Worm (Caenorhabditis elegans) whole organism, L4 larva: ENCODE measurements around the gene grl-6.

Experiments
- D1046.2 ChIP-seq: fragments of 200-800 bp; sonication (Bioruptor generic); IDR thresholded peaks from 2 replicates; pipeline ENCODE4 v1.3.6; 2022; ENCODE audit warnings: missing genetic modification characterization, missing compliant biosample characterization
- F10B5.3 ChIP-seq: sonication (generic microtip); optimal IDR thresholded peaks from 2 replicates; lab custom pipeline; 2016; ENCODE audit warnings: mild to moderate bottlenecking, missing genetic modification characterization, missing compliant biosample characterization
- F44E2.7 ChIP-seq: fragments of 200-800 bp; sonication (Bioruptor generic); IDR thresholded peaks from 2 replicates; pipeline ENCODE4 v2.1.2; 2022; ENCODE audit warnings: missing genetic modification characterization, missing compliant biosample characterization
- R02D3.7 ChIP-seq: fragments of 150-350 bp; sonication (generic microtip); optimal IDR thresholded peaks from 3 replicates; lab custom pipeline; 2014; ENCODE audit warnings: missing biosample characterization, missing genetic modification characterization
- Y105C5A.15 ChIP-seq: fragments of 200-800 bp; sonication (Bioruptor generic); IDR thresholded peaks from 2 replicates; pipeline ENCODE4 v1.3.6; 2022; ENCODE audit warnings: missing genetic modification characterization, missing compliant biosample characterization
- Y48G9A.11 ChIP-seq: fragments of 200-800 bp; sonication (Bioruptor generic); IDR thresholded peaks from 2 replicates; pipeline ENCODE4 v1.3.6; 2022; ENCODE audit warnings: missing genetic modification reagents, missing genetic modification characterization, missing compliant biosample characterization
- ZK546.5 ChIP-seq, 2 experiments: sonication (generic microtip); optimal IDR thresholded peaks; 2 replicates each; lab custom pipeline; 2017; ENCODE audit warnings: missing biosample characterization in 2 of 2, missing genetic modification characterization in 2 of 2
- aha-1 ChIP-seq: fragments of 150-350 bp; peaks from one replicate; lab custom pipeline; 2014; ENCODE audit warnings: missing biosample characterization, missing genetic modification characterization
- attf-4 ChIP-seq: sonication (generic microtip); optimal IDR thresholded peaks from 3 replicates; lab custom pipeline; 2017; ENCODE audit warnings: missing biosample characterization, missing genetic modification characterization
- ceh-20 ChIP-seq: fragments of 200-800 bp; sonication (Bioruptor generic); IDR thresholded peaks from 2 replicates; pipeline ENCODE4 v1.3.6; 2022; ENCODE audit warnings: missing genetic modification reagents, missing genetic modification characterization, missing compliant biosample characterization
- ceh-82 ChIP-seq: sonication (generic microtip); optimal IDR thresholded peaks from 2 replicates; lab custom pipeline; 2017; ENCODE audit warnings: missing biosample characterization, missing genetic modification characterization
- daf-16 ChIP-seq, 3 experiments: sonication (generic microtip); optimal IDR thresholded peaks; 2 replicates each; lab custom pipeline; 2016 to 2017; ENCODE audit warnings: missing genetic modification characterization in 3 of 3, missing genetic modification reagents in 3 of 3, mild to moderate bottlenecking in 2 of 3, missing compliant biosample characterization in 2 of 3, missing biosample characterization in 1 of 3, moderate library complexity in 1 of 3
- dmd-6 ChIP-seq: fragments of 200-800 bp; sonication (Bioruptor generic); IDR thresholded peaks from 2 replicates; pipeline ENCODE4 v1.3.6; 2022; ENCODE audit warnings: missing genetic modification reagents, missing genetic modification characterization, missing compliant biosample characterization
- dmd-9 ChIP-seq: fragments of 200-800 bp; sonication (Bioruptor generic); IDR thresholded peaks from 2 replicates; pipeline ENCODE4 v1.3.6; 2022; ENCODE audit warnings: missing genetic modification reagents, missing genetic modification characterization, missing compliant biosample characterization
- duxl-1 ChIP-seq: sonication (generic microtip); optimal IDR thresholded peaks from 2 replicates; lab custom pipeline; 2016; ENCODE audit warnings: mild to moderate bottlenecking, missing genetic modification characterization, moderate library complexity, missing compliant biosample characterization; ENCODE audit not compliant: poor library complexity
- dve-1 ChIP-seq: sonication (generic microtip); optimal IDR thresholded peaks from 2 replicates; lab custom pipeline; 2017; ENCODE audit warnings: antibody characterized with exemption, mild to moderate bottlenecking, missing genetic modification characterization, missing compliant biosample characterization; ENCODE audit not compliant: insufficient read depth
- fos-1 ChIP-seq: fragments of 150-350 bp; optimal IDR thresholded peaks from 2 replicates; lab custom pipeline; 2014; ENCODE audit warnings: missing biosample characterization, missing genetic modification characterization
- gei-8 ChIP-seq: fragments of 200-800 bp; sonication (Bioruptor generic); optimal IDR thresholded peaks from 2 replicates; lab custom pipeline; 2018; ENCODE audit warnings: mild to moderate bottlenecking, missing genetic modification characterization, missing compliant biosample characterization
- jun-1 ChIP-seq: fragments of 150-350 bp; optimal IDR thresholded peaks from 2 replicates; lab custom pipeline; 2014; ENCODE audit warnings: missing biosample characterization, missing genetic modification reagents, missing genetic modification characterization
- lin-15B ChIP-seq: fragments of 150-350 bp; sonication (generic microtip); optimal IDR thresholded peaks from 3 replicates; lab custom pipeline; 2014; ENCODE audit warnings: missing biosample characterization, missing genetic modification characterization
- lin-38 ChIP-seq: fragments of 200-800 bp; sonication (Bioruptor generic); IDR thresholded peaks from 2 replicates; pipeline ENCODE4 v1.3.6; 2022; ENCODE audit warnings: missing genetic modification reagents, missing genetic modification characterization, missing compliant biosample characterization
- lir-3 ChIP-seq: sonication (generic microtip); optimal IDR thresholded peaks from 2 replicates; lab custom pipeline; 2016; ENCODE audit warnings: mild to moderate bottlenecking, missing genetic modification characterization, missing compliant biosample characterization
- mdl-1 ChIP-seq, 2 experiments: fragments of 150-350 bp in 1 of 2; sonication (generic microtip) in 1 of 2; optimal IDR thresholded peaks; 2 replicates each; lab custom pipeline; 2014 to 2017; ENCODE audit warnings: missing biosample characterization in 2 of 2, missing genetic modification characterization in 2 of 2
- mxl-3 ChIP-seq: fragments of 200-800 bp; sonication (Bioruptor generic); optimal IDR thresholded peaks from 2 replicates; lab custom pipeline; 2018; ENCODE audit warnings: mild to moderate bottlenecking, missing genetic modification characterization, missing compliant biosample characterization
- nhr-11 ChIP-seq: fragments of 150-350 bp; optimal IDR thresholded peaks from 2 replicates; lab custom pipeline; 2014; ENCODE audit warnings: missing biosample characterization, missing genetic modification characterization
- nhr-111 ChIP-seq: fragments of 200-800 bp; sonication (Bioruptor generic); optimal IDR thresholded peaks from 2 replicates; lab custom pipeline; 2018; ENCODE audit warnings: mild to moderate bottlenecking, missing genetic modification characterization, missing compliant biosample characterization
- nhr-28 ChIP-seq: fragments of 150-350 bp; optimal IDR thresholded peaks from 2 replicates; lab custom pipeline; 2014; ENCODE audit warnings: missing biosample characterization, missing genetic modification characterization
- nhr-41 ChIP-seq: fragments of 200-800 bp; sonication (Bioruptor generic); IDR thresholded peaks from 2 replicates; pipeline ENCODE4 v1.3.6; 2022; ENCODE audit warnings: missing genetic modification reagents, missing genetic modification characterization, missing compliant biosample characterization
- nhr-42 ChIP-seq: fragments of 200-800 bp; sonication (Bioruptor generic); IDR thresholded peaks from 2 replicates; pipeline ENCODE4 v1.3.6; 2022; ENCODE audit warnings: missing genetic modification characterization, missing compliant biosample characterization
- nhr-6 ChIP-seq: fragments of 150-350 bp; optimal IDR thresholded peaks from 2 replicates; lab custom pipeline; 2014; ENCODE audit warnings: missing biosample characterization, missing genetic modification characterization
- nhr-76 ChIP-seq: fragments of 150-350 bp; optimal IDR thresholded peaks from 2 replicates; lab custom pipeline; 2014; ENCODE audit warnings: missing biosample characterization, missing genetic modification characterization
- pqm-1 ChIP-seq: sonication (generic microtip); optimal IDR thresholded peaks from 2 replicates; lab custom pipeline; 2017; ENCODE audit warnings: missing biosample characterization, missing genetic modification characterization
- sdz-12 ChIP-seq: fragments of 200-800 bp; sonication (Bioruptor generic); optimal IDR thresholded peaks from 2 replicates; lab custom pipeline; 2018; ENCODE audit warnings: mild to moderate bottlenecking, missing genetic modification characterization, missing compliant biosample characterization
- set-16 ChIP-seq: fragments of 200-800 bp; sonication (Bioruptor generic); IDR thresholded peaks from 2 replicates; pipeline ENCODE4 v1.3.6; 2022; ENCODE audit warnings: missing genetic modification reagents, missing genetic modification characterization, missing compliant biosample characterization
- skn-1 ChIP-seq: fragments of 150-350 bp; optimal IDR thresholded peaks from 2 replicates; lab custom pipeline; 2014; ENCODE audit warnings: missing biosample characterization, missing genetic modification characterization
- spr-1 ChIP-seq: sonication (generic microtip); optimal IDR thresholded peaks from 2 replicates; lab custom pipeline; 2016; ENCODE audit warnings: mild to moderate bottlenecking, missing genetic modification characterization, missing compliant biosample characterization
- spr-3 ChIP-seq: fragments of 200-800 bp; sonication (Bioruptor generic); optimal IDR thresholded peaks from 2 replicates; lab custom pipeline; 2018; ENCODE audit warnings: mild to moderate bottlenecking, missing genetic modification characterization, missing compliant biosample characterization
- tra-1 ChIP-seq: fragments of 200-800 bp; sonication (Bioruptor generic); IDR thresholded peaks from 2 replicates; pipeline ENCODE4 v1.3.6; 2022; ENCODE audit warnings: missing genetic modification reagents, missing genetic modification characterization, missing compliant biosample characterization
- unc-130 ChIP-seq: sonication (generic microtip); optimal IDR thresholded peaks from 2 replicates; lab custom pipeline; 2016; ENCODE audit warnings: missing genetic modification reagents, missing genetic modification characterization, missing compliant biosample characterization
- unc-62 ChIP-seq, 3 experiments: fragments of 150-350 bp in 1 of 3; sonication (generic microtip); optimal IDR thresholded peaks in 2 of 3; peaks in 1 of 3; 1 replicate in 1 of 3; 2 replicates in 2 of 3; lab custom pipeline; 2014 to 2017; ENCODE audit warnings: missing biosample characterization in 3 of 3, missing genetic modification characterization in 3 of 3, missing genetic modification reagents in 3 of 3, missing genotype in 1 of 3
- zfp-2 ChIP-seq: sonication (generic microtip); optimal IDR thresholded peaks from 2 replicates; lab custom pipeline; 2016; ENCODE audit warnings: mild to moderate bottlenecking, missing genetic modification characterization, missing compliant biosample characterization

grl-6 gene

ce11 chrX:6473698-6474314, 23.1 kb upstream of the grl-6 start, which contains the start of the genes C15B12.4 and C15B12.8:
C15B12.4 (minus strand) TSS chrX:6473748.
C15B12.8 (plus strand) TSS chrX:6474264.
- no peak for TF ChIP-seq R02D3.7 (tag; lab: Kevin White, UChicago)
- TF ChIP-seq nhr-111 (GFP tag; lab: Kevin White, UChicago): no peak
- no peak for TF ChIP-seq Y48G9A.11 (GFP tag; lab: Robert Waterston, UW)
- peak in 1 of 2 experiments; percentile 17 for TF ChIP-seq unc-62 (GFP tag; optimal IDR thresholded peaks at IDR 0.05 in 1 of 2; lab: Kevin White, UChicago)
- no peak for TF ChIP-seq unc-62 (tag; optimal IDR thresholded peaks at IDR 0.05; lab: Kevin White, UChicago)
- TF ChIP-seq gei-8: no peak
- TF ChIP-seq D1046.2 (GFP tag; lab: Robert Waterston, UW): no peak
- TF ChIP-seq dve-1 (tag; lab: Kevin White, UChicago): no peak
- peak in 1 of 2 experiments; percentile 87 for TF ChIP-seq daf-16 (GFP tag; optimal IDR thresholded peaks at IDR 0.05; lab: Kevin White, UChicago)
- TF ChIP-seq daf-16 (tag; optimal IDR thresholded peaks at IDR 0.05; lab: Kevin White, UChicago): no peak

- TF ChIP-seq nhr-76: no peak
- no peak for TF ChIP-seq F44E2.7 (GFP tag; lab: Robert Waterston, UW)
- TF ChIP-seq unc-62 (GFP tag; optimal IDR thresholded peaks at IDR 0.05 in 1 of 2; lab: Kevin White, UChicago): peak in 1 of 2 experiments; percentile 42
- TF ChIP-seq unc-62 (tag; optimal IDR thresholded peaks at IDR 0.05; lab: Kevin White, UChicago): no peak
- no peak for TF ChIP-seq spr-3 (GFP tag; lab: Kevin White, UChicago)
- no peak for TF ChIP-seq D1046.2 (GFP tag; lab: Robert Waterston, UW)
- no peak for TF ChIP-seq Y105C5A.15
- no peak for TF ChIP-seq attf-4 (tag; lab: Kevin White, UChicago)
- no peak for TF ChIP-seq lin-38 (GFP tag; lab: Robert Waterston, UW)
- no peak for TF ChIP-seq daf-16 (GFP tag; optimal IDR thresholded peaks at IDR 0.05; lab: Kevin White, UChicago)
- TF ChIP-seq daf-16 (tag; optimal IDR thresholded peaks at IDR 0.05; lab: Kevin White, UChicago): no peak
- TF ChIP-seq, all 104 proteins: peak for 1
These were observed 17.8 kb upstream of the grl-6 start, which contains the start of gene C15B12.9 for ce11 chrX:6468499-6468898. C15B12.9 (plus strand) TSS chrX:6468799.

- TF ChIP-seq jun-1 (tag; lab: Kevin White, UChicago) (no peak), nhr-41 (GFP tag; lab: Robert Waterston, UW) (no peak), ceh-20 (no peak), spr-3 (GFP tag; lab: Kevin White, UChicago) (no peak), unc-62 (GFP tag; optimal IDR thresholded peaks at IDR 0.05 in 1 of 2; lab: Kevin White, UChicago) (peak in 1 of 2 experiments; percentile 57), unc-62 (tag; optimal IDR thresholded peaks at IDR 0.05; lab: Kevin White, UChicago) (no peak), spr-1 (tag; lab: Kevin White, UChicago) (no peak), lir-3 (tag; lab: Kevin White, UChicago) (no peak), duxl-1 (tag; lab: Kevin White, UChicago) (no peak)
These were observed 16.7 kb upstream of the grl-6 start, which contains the start of gene C15B12.3 for ce11 chrX:6467462-6467861. C15B12.3 (minus strand) TSS chrX:6467562.

- peak; percentile 15 for TF ChIP-seq nhr-28 (tag; lab: Kevin White, UChicago)
- TF ChIP-seq set-16 (GFP tag; lab: Robert Waterston, UW): no peak
- no peak for TF ChIP-seq ceh-20
- TF ChIP-seq unc-130 (GFP tag; lab: Kevin White, UChicago): no peak
- TF ChIP-seq lin-15B: no peak
- TF ChIP-seq ZK546.5 (tag; optimal IDR thresholded peaks at IDR 0.05; lab: Kevin White, UChicago): no peak
- TF ChIP-seq sdz-12: no peak
- peak; percentile 68 for TF ChIP-seq dmd-6 (GFP tag; lab: Robert Waterston, UW)
- TF ChIP-seq ceh-82: no peak
- TF ChIP-seq nhr-6: no peak
- TF ChIP-seq mdl-1 (tag; optimal IDR thresholded peaks at IDR 0.05; lab: Kevin White, UChicago): peak in 1 of 2 experiments; percentile 22
- peak; percentile 18 for TF ChIP-seq mxl-3 (GFP tag; lab: Kevin White, UChicago)
- TF ChIP-seq F10B5.3 (tag; lab: Kevin White, UChicago): no peak
- no peak for TF ChIP-seq fos-1 (tag; lab: Kevin White, UChicago)
- TF ChIP-seq zfp-2 (tag; lab: Kevin White, UChicago): no peak
- no peak for TF ChIP-seq daf-16 (GFP tag; optimal IDR thresholded peaks at IDR 0.05; lab: Kevin White, UChicago)
- peak; percentile 56 for TF ChIP-seq daf-16 (tag; optimal IDR thresholded peaks at IDR 0.05; lab: Kevin White, UChicago)
- TF ChIP-seq dmd-9 (GFP tag; lab: Robert Waterston, UW): no peak
- no peak for TF ChIP-seq R02D3.7 (tag; lab: Kevin White, UChicago)
- TF ChIP-seq nhr-42 (GFP tag; lab: Robert Waterston, UW): no peak
- peak; percentile 54 for TF ChIP-seq dve-1 (tag; lab: Kevin White, UChicago)
- TF ChIP-seq nhr-11: no peak
- no peak for TF ChIP-seq tra-1 (GFP tag; lab: Robert Waterston, UW)
- no peak for TF ChIP-seq skn-1
- TF ChIP-seq aha-1 (tag; lab: Kevin White, UChicago): peak; percentile 68
- TF ChIP-seq pqm-1 (tag; lab: Kevin White, UChicago): peak; percentile 84
These were observed 12.3 kb upstream of the grl-6 start, which contains the start of gene C15B12.2 for ce11 chrX:6462995-6463462. C15B12.2 (plus strand) TSS chrX:6463412.
